Worm (Caenorhabditis elegans) whole organism, late embryonic: Measurements from ENCODE around the gene mrps-16.

ENCODE experiments used
- C08G9.2 ChIP-seq: sonication (generic microtip); optimal IDR thresholded peaks from 2 replicates; lab custom pipeline; 2016; ENCODE audit warnings: mild to moderate bottlenecking, missing genetic modification characterization, moderate library complexity, missing compliant biosample characterization
- C38D4.7 ChIP-seq: fragments of 200-800 bp; sonication (Bioruptor generic); optimal IDR thresholded peaks from 2 replicates; lab custom pipeline; 2018; ENCODE audit warnings: mild to moderate bottlenecking, missing genetic modification characterization, moderate library complexity, missing compliant biosample characterization
- K02D7.2 ChIP-seq: sonication (generic microtip); optimal IDR thresholded peaks from 2 replicates; lab custom pipeline; 2017; ENCODE audit warnings: mild to moderate bottlenecking, missing genetic modification characterization, missing compliant biosample characterization
- Y22D7AL.16 ChIP-seq: sonication (generic microtip); optimal IDR thresholded peaks from 2 replicates; lab custom pipeline; 2016; ENCODE audit warnings: missing genetic modification characterization, missing compliant biosample characterization
- ahr-1 ChIP-seq: sonication (generic microtip); optimal IDR thresholded peaks from 2 replicates; lab custom pipeline; 2016; ENCODE audit warnings: missing genetic modification characterization, missing compliant biosample characterization
- ceh-18 ChIP-seq: sonication (generic microtip); optimal IDR thresholded peaks from 2 replicates; lab custom pipeline; 2016; ENCODE audit warnings: missing genetic modification characterization, missing compliant biosample characterization
- ceh-22 ChIP-seq: sonication (generic microtip); optimal IDR thresholded peaks from 2 replicates; lab custom pipeline; 2017; ENCODE audit warnings: missing biosample characterization, missing genetic modification characterization
- ceh-24 ChIP-seq: sonication (generic microtip); optimal IDR thresholded peaks from 2 replicates; lab custom pipeline; 2016; ENCODE audit warnings: mild to moderate bottlenecking, missing genetic modification characterization, missing compliant biosample characterization
- ceh-31 ChIP-seq: sonication (generic microtip); optimal IDR thresholded peaks from 2 replicates; lab custom pipeline; 2016; ENCODE audit warnings: missing genetic modification characterization, missing compliant biosample characterization
- ceh-34 ChIP-seq: sonication (generic microtip); optimal IDR thresholded peaks from 2 replicates; lab custom pipeline; 2016; ENCODE audit warnings: mild to moderate bottlenecking, missing genetic modification characterization, missing compliant biosample characterization
- ceh-6 ChIP-seq: fragments of 200-800 bp; sonication (Bioruptor generic); optimal IDR thresholded peaks from 2 replicates; lab custom pipeline; 2018; ENCODE audit warnings: mild to moderate bottlenecking, missing genetic modification characterization, missing compliant biosample characterization
- elt-2 ChIP-seq: sonication (generic microtip); optimal IDR thresholded peaks from 2 replicates; lab custom pipeline; 2016; ENCODE audit warnings: missing genetic modification reagents, missing genetic modification characterization, missing compliant biosample characterization
- elt-4 ChIP-seq: sonication (generic microtip); optimal IDR thresholded peaks from 2 replicates; lab custom pipeline; 2016; ENCODE audit warnings: missing genetic modification characterization, missing compliant biosample characterization
- eyg-1 ChIP-seq: sonication (generic microtip); optimal IDR thresholded peaks from 2 replicates; lab custom pipeline; 2016; ENCODE audit warnings: missing genotype, missing genetic modification characterization, missing compliant biosample characterization
- hlh-30 ChIP-seq: sonication (generic microtip); optimal IDR thresholded peaks from 2 replicates; lab custom pipeline; 2017; ENCODE audit warnings: antibody characterized with exemption, missing genetic modification characterization, missing compliant biosample characterization; ENCODE audit not compliant: insufficient read depth
- hlh-6 ChIP-seq: sonication (generic microtip); optimal IDR thresholded peaks from 2 replicates; lab custom pipeline; 2016; ENCODE audit warnings: missing genotype, missing genetic modification characterization, missing compliant biosample characterization
- hlh-8 ChIP-seq: sonication (generic microtip); optimal IDR thresholded peaks from 2 replicates; lab custom pipeline; 2016; ENCODE audit warnings: missing genotype, missing genetic modification characterization, missing compliant biosample characterization
- lin-11 ChIP-seq: fragments of 200-800 bp; sonication (Bioruptor generic); optimal IDR thresholded peaks from 2 replicates; lab custom pipeline; 2018; ENCODE audit warnings: mild to moderate bottlenecking, missing genetic modification characterization, missing compliant biosample characterization
- mec-3 ChIP-seq: sonication (generic microtip); optimal IDR thresholded peaks from 2 replicates; lab custom pipeline; 2016; ENCODE audit warnings: borderline replicate concordance, missing genetic modification characterization, missing compliant biosample characterization
- odd-2 ChIP-seq: sonication (generic microtip); optimal IDR thresholded peaks from 2 replicates; lab custom pipeline; 2017; ENCODE audit warnings: antibody characterized with exemption, mild to moderate bottlenecking, missing genetic modification characterization, missing compliant biosample characterization
- pag-3 ChIP-seq: sonication (generic microtip); optimal IDR thresholded peaks from 2 replicates; lab custom pipeline; 2016; ENCODE audit warnings: missing compliant biosample characterization, missing genetic modification characterization, borderline replicate concordance
- pax-1 ChIP-seq: fragments of 150-350 bp; optimal IDR thresholded peaks from 2 replicates; lab custom pipeline; 2014; ENCODE audit warnings: missing biosample characterization, missing genetic modification characterization
- rnt-1 ChIP-seq: sonication (generic microtip); optimal IDR thresholded peaks from 2 replicates; lab custom pipeline; 2016; ENCODE audit warnings: missing genetic modification characterization, missing compliant biosample characterization
- sox-2 ChIP-seq: fragments of 200-800 bp; sonication (Bioruptor generic); IDR thresholded peaks from 2 replicates; pipeline ENCODE4 v1.3.6; 2022; ENCODE audit warnings: missing genetic modification reagents, missing genetic modification characterization, missing compliant biosample characterization
- syd-9 ChIP-seq: sonication (generic microtip); optimal IDR thresholded peaks from 2 replicates; lab custom pipeline; 2016; ENCODE audit warnings: mild to moderate bottlenecking, missing genetic modification characterization, moderate library complexity, missing compliant biosample characterization
- tbx-2 ChIP-seq: sonication (generic microtip); optimal IDR thresholded peaks from 2 replicates; lab custom pipeline; 2016; ENCODE audit warnings: missing genetic modification characterization, missing compliant biosample characterization
- tbx-7 ChIP-seq: sonication (generic microtip); optimal IDR thresholded peaks from 2 replicates; lab custom pipeline; 2016; ENCODE audit warnings: missing genotype, missing genetic modification characterization, missing compliant biosample characterization
- ttx-3 ChIP-seq: sonication (generic microtip); optimal IDR thresholded peaks from 2 replicates; lab custom pipeline; 2016; ENCODE audit warnings: missing genetic modification reagents, missing genetic modification characterization, missing compliant biosample characterization
- unc-55 ChIP-seq: sonication (generic microtip); optimal IDR thresholded peaks from 2 replicates; lab custom pipeline; 2017; ENCODE audit warnings: missing biosample characterization, missing genetic modification reagents, missing genetic modification characterization
- ztf-16 ChIP-seq: sonication (generic microtip); optimal IDR thresholded peaks from 2 replicates; lab custom pipeline; 2017; ENCODE audit warnings: missing genetic modification characterization, missing compliant biosample characterization

Gene mrps-16

DNA sequence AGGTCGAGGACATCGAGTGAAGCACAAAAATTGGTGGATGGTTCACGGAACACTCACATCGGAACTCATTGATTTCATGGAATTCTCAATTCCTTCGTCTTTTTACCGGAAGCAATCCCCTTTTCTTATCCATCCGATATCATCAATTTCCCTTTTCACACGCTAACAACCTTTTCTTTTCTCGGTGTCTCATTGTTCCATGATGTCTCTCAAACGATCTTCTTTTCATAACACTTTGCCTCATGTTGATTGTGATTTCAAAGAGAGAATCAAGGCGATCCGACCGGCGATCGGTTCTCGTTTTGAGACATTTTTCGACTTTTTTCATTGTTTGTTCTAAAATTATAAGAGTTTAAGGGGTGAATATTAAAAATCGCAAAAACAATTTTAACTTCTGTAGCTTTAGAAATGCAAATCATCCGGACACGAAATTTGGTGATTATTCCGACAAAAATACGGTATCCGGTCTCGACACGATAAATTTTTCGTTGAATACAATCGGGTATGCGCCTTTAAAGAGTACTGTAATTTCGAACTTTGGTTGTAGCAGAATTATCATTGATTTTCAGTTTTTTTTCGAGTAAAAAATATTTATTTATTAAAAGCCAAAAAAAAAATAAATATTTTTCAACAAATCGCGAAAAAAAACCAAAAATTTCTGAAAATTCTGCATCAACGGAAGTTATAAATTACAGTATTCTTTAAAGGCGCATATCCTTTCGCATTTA is 15.3 kb upstream of the mrps-16 start:
- TF ChIP-seq hlh-6 (no peak), K02D7.2 (no peak), pag-3 (tag; lab: Kevin White, UChicago) (no peak), hlh-8 (tag; lab: Kevin White, UChicago) (no peak), mec-3 (tag; lab: Kevin White, UChicago) (no peak), ceh-6 (GFP tag; lab: Kevin White, UChicago) (no peak), syd-9 (no peak), ttx-3 (tag; lab: Kevin White, UChicago) (no peak), eyg-1 (tag; lab: Kevin White, UChicago) (no peak), Y22D7AL.16 (tag; lab: Kevin White, UChicago) (no peak), hlh-30 (tag; lab: Kevin White, UChicago) (no peak), tbx-7 (tag; lab: Kevin White, UChicago) (no peak), ztf-16 (no peak), ceh-18 (tag; lab: Kevin White, UChicago) (no peak), odd-2 (tag; lab: Kevin White, UChicago) (no peak), pax-1 (tag; lab: Kevin White, UChicago) (no peak), C08G9.2 (tag; lab: Kevin White, UChicago) (no peak), lin-11 (no peak)

ce11 chrII:5459534-5459933 is 14.6 kb upstream of the mrps-16 start:
- TF ChIP-seq ceh-22 (tag; lab: Kevin White, UChicago), result no peak
- TF ChIP-seq elt-2, result peak; percentile 42

ce11 chrII:5460911-5461310 is 13.3 kb upstream of the mrps-16 start:
- TF ChIP-seq rnt-1 (tag; lab: Kevin White, UChicago) (peak; percentile 9), sox-2 (GFP tag; lab: Robert Waterston, UW) (no peak), tbx-2 (tag; lab: Kevin White, UChicago) (peak; percentile 19), unc-55 (GFP tag; lab: Kevin White, UChicago) (peak; percentile 37), ceh-31 (tag; lab: Kevin White, UChicago) (peak; percentile 2), hlh-30 (tag; lab: Kevin White, UChicago) (peak; percentile 7), elt-2 (peak; percentile 34), lin-11 (no peak), C38D4.7 (no peak), ceh-34 (tag; lab: Kevin White, UChicago) (peak; percentile 30)

ce11 chrII:5463692-5464300 is 10.4 kb upstream of the mrps-16 start:
- TF ChIP-seq elt-4 (tag; lab: Kevin White, UChicago) (no peak), ceh-24 (tag; lab: Kevin White, UChicago) (no peak), unc-55 (GFP tag; lab: Kevin White, UChicago) (peak; percentile 34), ahr-1 (tag; lab: Kevin White, UChicago) (no peak)

DNA sequence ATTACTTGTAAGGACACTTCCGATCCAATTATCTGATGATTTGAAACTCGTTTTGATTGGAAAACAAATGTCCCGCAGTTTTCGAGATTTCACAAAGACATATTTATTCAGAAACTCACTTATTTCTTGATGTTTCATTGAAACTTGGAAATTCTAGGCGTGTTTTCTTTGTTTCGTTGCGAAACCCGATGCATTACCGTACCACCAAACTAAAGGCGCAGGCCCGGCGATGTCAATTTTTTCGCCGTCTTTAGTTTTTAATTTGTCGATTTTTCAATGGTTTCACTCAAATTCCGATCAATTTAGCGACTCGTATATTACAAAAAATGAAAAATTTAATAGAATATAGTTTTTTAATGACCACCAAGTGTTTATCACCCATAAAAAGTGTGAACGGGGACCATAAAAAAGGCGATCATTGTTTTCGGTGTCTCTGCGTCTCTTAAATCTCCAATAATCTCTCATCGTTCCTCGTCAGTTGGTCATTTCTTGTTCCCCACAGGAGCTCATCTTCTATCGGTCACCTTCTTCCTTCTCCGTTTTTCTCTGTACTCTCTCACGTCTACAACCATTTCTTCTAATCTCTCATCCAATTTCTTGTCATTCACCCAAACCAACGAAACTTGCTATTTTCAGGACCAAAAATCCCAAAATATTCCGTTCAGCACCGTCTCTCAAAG is 8.3 kb upstream of the mrps-16 start, which contains the start of gene clr-1:
clr-1 (plus strand) TSS at position 630 of the 680 bp plus-strand sequence.
- TF ChIP-seq elt-2, result no peak
- TF ChIP-seq unc-55 (GFP tag; lab: Kevin White, UChicago), result peak; percentile 48
- TF ChIP-seq, all 69 proteins: peak for 1
